Fruit fly (Drosophila melanogaster): ENCODE results near the gene Spg7.

Spg7 gene

dm6 chrX:2647472-2647883 is 50.5 kb downstream of the Spg7 start (continued):
- TF ChIP-seq Aef1 (GFP tag; IDR thresholded peaks at IDR 0.05) (peak; percentile 54; the same call in 2 of the 3 replicates), CG5953 (GFP tag; IDR thresholded peaks at IDR 0.05) (no peak), esg (GFP tag; conservative IDR thresholded peaks at IDR 0.05) (peak; percentile 47), ato (GFP tag; IDR thresholded peaks at IDR 0.05; ENCODE audit: partially characterized antibody) (no peak), CG6175 (GFP tag; IDR thresholded peaks at IDR 0.05) (0 out of 3 replicates have a peak, but pooled peaks have one; percentile 25), en (GFP tag; optimal IDR thresholded peaks at IDR 0.05) (peak; percentile 34), ase (GFP tag; IDR thresholded peaks at IDR 0.05) (peak; percentile 58), unpg (GFP tag; optimal IDR thresholded peaks at IDR 0.05) (peak; percentile 81), pb (GFP tag; optimal IDR thresholded peaks at IDR 0.05) (peak; percentile 45), stc (GFP tag; IDR thresholded peaks at IDR 0.05) (no peak; the same call in 1 of the 2 replicates), Pdp1 (GFP tag; optimal IDR thresholded peaks at IDR 0.05) (peak; percentile 49 to 70), z (GFP tag; IDR thresholded peaks at IDR 0.05) (no peak), CG16813 (GFP tag; IDR thresholded peaks at IDR 0.05; ENCODE audit: partially characterized antibody) (no peak), btn (GFP tag; optimal IDR thresholded peaks at IDR 0.05) (peak; percentile 20), Awh (GFP tag; IDR thresholded peaks at IDR 0.05) (no peak), CG1647 (GFP tag; optimal IDR thresholded peaks at IDR 0.05) (peak; percentile 45), CG34376 (GFP tag; optimal IDR thresholded peaks at IDR 0.05) (no peak), pnt (GFP tag; optimal IDR thresholded peaks at IDR 0.05) (peak; percentile 37), CG7786 (GFP tag; optimal IDR thresholded peaks at IDR 0.05) (peak; percentile 50), CG2202 (tag; optimal IDR thresholded peaks at IDR 0.05) (no peak), CG1024 (GFP tag; IDR thresholded peaks at IDR 0.05) (no peak), CG4282 (GFP tag; optimal IDR thresholded peaks at IDR 0.05) (no peak), CG15269 (tag; optimal IDR thresholded peaks at IDR 0.05) (peak; percentile 77), corto (GFP tag; optimal IDR thresholded peaks at IDR 0.05) (peak; percentile 64), vnd (GFP tag; IDR thresholded peaks at IDR 0.05; ENCODE audit: partially characterized antibody) (no peak), CG11504 (tag; optimal IDR thresholded peaks at IDR 0.05) (peak; percentile 80), chif (GFP tag; optimal IDR thresholded peaks at IDR 0.05) (peak; percentile 51 to 59), D19A (tag; optimal IDR thresholded peaks at IDR 0.05) (peak; percentile 46), al (GFP tag; IDR thresholded peaks at IDR 0.05) (0 out of 2 replicates have a peak, but pooled peaks have one; percentile 11), HmgD (GFP tag; optimal IDR thresholded peaks at IDR 0.05) (no peak), Xbp1 (GFP tag; optimal IDR thresholded peaks at IDR 0.05) (peak; percentile 65), wor (GFP tag; IDR thresholded peaks at IDR 0.05) (peak; percentile 46; the same call in 1 of the 2 replicates), nmo (GFP tag; optimal IDR thresholded peaks at IDR 0.05) (peak; percentile 63), CG8388 (GFP tag; optimal IDR thresholded peaks at IDR 0.05) (peak; percentile 50), CG9609 (GFP tag; optimal IDR thresholded peaks at IDR 0.05) (peak; percentile 56), pita (GFP tag; optimal IDR thresholded peaks at IDR 0.05) (no peak), CG4328 (GFP tag; optimal IDR thresholded peaks at IDR 0.05) (peak; percentile 61), CG4707 (GFP tag; optimal IDR thresholded peaks at IDR 0.05) (no peak), CG4617 (GFP tag; optimal IDR thresholded peaks at IDR 0.05; ENCODE audit: borderline replicate concordance) (no peak), CG2199 (GFP tag; IDR thresholded peaks at IDR 0.05) (no peak), CG12155 (GFP tag; optimal IDR thresholded peaks at IDR 0.05) (peak; percentile 26), CG17802 (tag; optimal IDR thresholded peaks at IDR 0.05) (no peak), gsb (GFP tag; IDR thresholded peaks at IDR 0.05) (no peak), Fer3 (tag; optimal IDR thresholded peaks at IDR 0.05) (peak; percentile 65), CG9727 (GFP tag; optimal IDR thresholded peaks at IDR 0.05) (peak; percentile 22), chinmo (GFP tag; IDR thresholded peaks at IDR 0.05; ENCODE audit: partially characterized antibody) (no peak), Oaz (GFP tag; IDR thresholded peaks at IDR 0.05) (peak; percentile 18; the same call in 1 of the 2 replicates), unc-4 (GFP tag; IDR thresholded peaks at IDR 0.05; ENCODE audit: partially characterized antibody) (no peak), CG8359 (GFP tag; optimal IDR thresholded peaks at IDR 0.05; ENCODE audit: borderline replicate concordance) (no peak), pho (GFP tag; optimal IDR thresholded peaks at IDR 0.05) (peak; percentile 35), yki (optimal IDR thresholded peaks at IDR 0.05) (no peak)

Measured in whole organism, embryonic.